Fruit fly (Drosophila melanogaster) whole organism, embryonic: ENCODE measurements around the gene Vm26Ab.
A peak's percentile ranks its signal among the peaks of the same experiment; 100 is the strongest.

Experiments
- Adf1 ChIP-seq: fragments of 200-800 bp; sonication (Bioruptor generic); IDR thresholded peaks from 2 replicates; pipeline ENCODE4 v1.3.6; 2022; ENCODE audit warnings: missing biosample characterization, missing genetic modification characterization
- Aef1 ChIP-seq: fragments of 200-800 bp; sonication (Bioruptor generic); IDR thresholded peaks from 3 replicates; pipeline ENCODE4 v1.3.6; 2022; ENCODE audit warnings: missing biosample characterization, missing genetic modification characterization
- Antp ChIP-seq: fragments of 200-800 bp; sonication (Bioruptor generic); optimal IDR thresholded peaks from 3 replicates; lab custom pipeline; 2016; ENCODE audit warnings: missing biosample characterization, missing genetic modification characterization
- Bdp1 ChIP-seq: fragments of 200-800 bp; sonication (Bioruptor generic); optimal IDR thresholded peaks from 3 replicates; lab custom pipeline; 2016; ENCODE audit warnings: missing biosample characterization, missing genetic modification characterization
- CG16863 ChIP-seq: fragments of 200-800 bp; sonication (Bioruptor generic); optimal IDR thresholded peaks from 3 replicates; lab custom pipeline; 2016; ENCODE audit warnings: missing biosample characterization, missing genetic modification characterization
- CG1832 ChIP-seq: fragments of 200-800 bp; sonication (Bioruptor generic); optimal IDR thresholded peaks from 2 replicates; lab custom pipeline; 2017; ENCODE audit warnings: missing biosample characterization, mild to moderate bottlenecking, missing genetic modification characterization, inconsistent platforms
- CG3163 ChIP-seq: fragments of 200-800 bp; sonication (Bioruptor generic); optimal IDR thresholded peaks from 3 replicates; lab custom pipeline; 2016; ENCODE audit warnings: missing biosample characterization, missing genetic modification characterization
- CG3281 ChIP-seq: fragments of 200-800 bp; sonication (Bioruptor generic); optimal IDR thresholded peaks from 3 replicates; lab custom pipeline; 2017; ENCODE audit warnings: missing biosample characterization, mild to moderate bottlenecking, missing genetic modification characterization
- CG34224 ChIP-seq: fragments of 200-800 bp; sonication (Bioruptor generic); IDR thresholded peaks from 3 replicates; pipeline ENCODE4 v1.3.6; 2022; ENCODE audit warnings: missing biosample characterization, missing genetic modification characterization; ENCODE audit not compliant: partially characterized antibody
- CG42726 ChIP-seq: fragments of 200-800 bp; sonication (Bioruptor generic); IDR thresholded peaks from 2 replicates; pipeline ENCODE4 v1.3.6; 2022; ENCODE audit warnings: missing biosample characterization, missing genetic modification characterization; ENCODE audit not compliant: partially characterized antibody
- CTCF ChIP-seq: fragments of 200-800 bp; sonication (Bioruptor generic); optimal IDR thresholded peaks from 2 replicates; lab custom pipeline; 2017; ENCODE audit warnings: missing biosample characterization, mild to moderate bottlenecking, missing genetic modification characterization, moderate library complexity
- Chrac-16 ChIP-seq: fragments of 200-800 bp; sonication (Bioruptor generic); optimal IDR thresholded peaks from 3 replicates; lab custom pipeline; 2016; ENCODE audit warnings: missing biosample characterization, missing genetic modification characterization
- D ChIP-seq, 2 experiments: fragments of 200-800 bp in 1 of 2; fragments of >200 bp in 1 of 2; sonication (Bioruptor generic) in 1 of 2; optimal IDR thresholded peaks; 2 replicates in 1 of 2; 3 replicates in 1 of 2; lab custom pipeline; 2017; ENCODE audit warnings: mild to moderate bottlenecking in 1 of 2, missing biosample characterization in 1 of 2, missing genetic modification characterization in 1 of 2, missing genetic modification reagents in 1 of 2
- Deaf1 ChIP-seq: fragments of 200-800 bp; optimal IDR thresholded peaks from 3 replicates; lab custom pipeline; 2019; ENCODE audit warnings: missing biosample characterization, mild to moderate bottlenecking, missing genetic modification characterization, moderate library complexity
- E2f2 ChIP-seq: fragments of 200-800 bp; sonication (Bioruptor generic); IDR thresholded peaks from 2 replicates; pipeline ENCODE4 v1.3.6; 2022; ENCODE audit warnings: missing biosample characterization, missing genetic modification characterization
- Fer1 ChIP-seq: fragments of 200-800 bp; sonication (Bioruptor generic); optimal IDR thresholded peaks from 2 replicates; lab custom pipeline; 2017; ENCODE audit warnings: missing biosample characterization, mild to moderate bottlenecking, missing genetic modification characterization
- Fer3 ChIP-seq: fragments of 200-800 bp; sonication (Bioruptor generic); optimal IDR thresholded peaks from 2 replicates; lab custom pipeline; 2018; ENCODE audit warnings: missing biosample characterization, mild to moderate bottlenecking, missing genetic modification characterization, moderate library complexity
- Jarid2 ChIP-seq: fragments of 200-800 bp; sonication (Bioruptor generic); optimal IDR thresholded peaks from 3 replicates; lab custom pipeline; 2017; ENCODE audit warnings: mild to moderate bottlenecking, missing biosample characterization, missing genetic modification reagents, missing genetic modification characterization
- Med ChIP-seq: fragments of 200-800 bp; sonication (Bioruptor generic); peaks from one replicate; lab custom pipeline; 2016; ENCODE audit warnings: missing biosample characterization, missing genetic modification characterization, mild to moderate bottlenecking, inconsistent platforms, moderate library complexity
- Mrtf ChIP-seq: fragments of 200-800 bp; sonication (Bioruptor generic); IDR thresholded peaks from 3 replicates; pipeline ENCODE4 v1.3.6; 2022; ENCODE audit warnings: missing biosample characterization, missing genetic modification characterization
- Pdp1 ChIP-seq, 2 experiments: fragments of 200-800 bp; sonication (Bioruptor generic); optimal IDR thresholded peaks; 3 replicates each; lab custom pipeline; 2016; ENCODE audit warnings: missing biosample characterization in 2 of 2, missing genetic modification characterization in 2 of 2, mild to moderate bottlenecking in 1 of 2, moderate library complexity in 1 of 2
- Rfx ChIP-seq: fragments of 200-800 bp; sonication (Bioruptor generic); IDR thresholded peaks from 2 replicates; pipeline ENCODE4 v1.3.6; 2022; ENCODE audit warnings: missing biosample characterization, missing genetic modification characterization
- Trl ChIP-seq, 3 experiments: fragments of >200 bp in 2 of 3; fragments of 200-800 bp in 1 of 3; sonication (Bioruptor generic) in 1 of 3; optimal IDR thresholded peaks; 2 replicates in 1 of 3; 3 replicates in 2 of 3; lab custom pipeline; 2016 to 2017; ENCODE audit warnings: missing biosample characterization in 1 of 3, missing genetic modification characterization in 1 of 3
- ase ChIP-seq: fragments of 200-800 bp; sonication (Bioruptor generic); IDR thresholded peaks from 3 replicates; pipeline ENCODE4 v1.3.6; 2022; ENCODE audit warnings: missing biosample characterization, missing genetic modification characterization
- br ChIP-seq: fragments of >200 bp; optimal IDR thresholded peaks from 2 replicates; lab custom pipeline; 2017
- caup ChIP-seq: fragments of 200-800 bp; sonication (Bioruptor generic); optimal IDR thresholded peaks from 3 replicates; lab custom pipeline; 2017; ENCODE audit warnings: missing biosample characterization, mild to moderate bottlenecking, missing genetic modification characterization, moderate library complexity; ENCODE audit not compliant: severe bottlenecking
- cg ChIP-seq: fragments of 200-800 bp; sonication (Bioruptor generic); optimal IDR thresholded peaks from 3 replicates; lab custom pipeline; 2019; ENCODE audit warnings: missing biosample characterization, mild to moderate bottlenecking, missing genetic modification characterization, moderate library complexity
- chif ChIP-seq, 2 experiments: fragments of 200-800 bp; sonication (Bioruptor generic); optimal IDR thresholded peaks; 3 replicates each; lab custom pipeline; 2016; ENCODE audit warnings: missing biosample characterization in 2 of 2, missing genetic modification characterization in 2 of 2
- crol ChIP-seq: fragments of 200-800 bp; sonication (Bioruptor generic); IDR thresholded peaks from 2 replicates; pipeline ENCODE4 v1.3.6; 2022; ENCODE audit warnings: missing biosample characterization, missing genetic modification characterization
- fd102C ChIP-seq: fragments of 200-800 bp; sonication (Bioruptor generic); optimal IDR thresholded peaks from 2 replicates; lab custom pipeline; 2018; ENCODE audit warnings: missing biosample characterization, mild to moderate bottlenecking, missing genetic modification characterization, moderate library complexity
- ftz-f1 ChIP-seq: fragments of 200-800 bp; sonication (Bioruptor generic); optimal IDR thresholded peaks from 2 replicates; lab custom pipeline; 2016; ENCODE audit warnings: missing biosample characterization, missing genetic modification characterization
- fu2 ChIP-seq: fragments of 200-800 bp; sonication (Bioruptor generic); optimal IDR thresholded peaks from 2 replicates; lab custom pipeline; 2016; ENCODE audit warnings: missing biosample characterization, missing genetic modification characterization
- insv ChIP-seq, 2 experiments: fragments of 200-800 bp; sonication (Bioruptor generic); optimal IDR thresholded peaks; 3 replicates each; lab custom pipeline; 2016 to 2018; ENCODE audit warnings: missing biosample characterization in 2 of 2, missing genetic modification characterization in 2 of 2
- jumu ChIP-seq: fragments of 200-800 bp; sonication (Bioruptor generic); optimal IDR thresholded peaks from 3 replicates; lab custom pipeline; 2016; ENCODE audit warnings: missing biosample characterization, missing genetic modification characterization
- knrl ChIP-seq: fragments of 200-800 bp; sonication (Bioruptor generic); IDR thresholded peaks from 3 replicates; pipeline ENCODE4 v1.3.6; 2022; ENCODE audit warnings: missing biosample characterization, missing genetic modification characterization; ENCODE audit not compliant: partially characterized antibody
- lola ChIP-seq, 3 experiments: fragments of >200 bp in 2 of 3; fragments of 200-800 bp in 1 of 3; sonication (Bioruptor generic) in 1 of 3; optimal IDR thresholded peaks; 2 replicates each; lab custom pipeline; 2017 to 2019; ENCODE audit warnings: missing biosample characterization in 3 of 3, missing genetic modification characterization in 3 of 3, mild to moderate bottlenecking in 1 of 3, moderate library complexity in 1 of 3
- luna ChIP-seq: fragments of 200-800 bp; sonication (Bioruptor generic); optimal IDR thresholded peaks from 2 replicates; lab custom pipeline; 2016; ENCODE audit warnings: missing biosample characterization, missing genetic modification characterization
- pnt ChIP-seq: fragments of 200-800 bp; sonication (Bioruptor generic); optimal IDR thresholded peaks from 3 replicates; lab custom pipeline; 2016; ENCODE audit warnings: missing biosample characterization, missing genetic modification characterization
- sd ChIP-seq: fragments of 200-800 bp; sonication (Bioruptor generic); optimal IDR thresholded peaks from 3 replicates; lab custom pipeline; 2018; ENCODE audit warnings: missing biosample characterization, mild to moderate bottlenecking, missing genetic modification characterization, moderate library complexity
- seq ChIP-seq: fragments of 200-800 bp; sonication (Bioruptor generic); IDR thresholded peaks from 2 replicates; pipeline ENCODE4 v1.3.6; 2022; ENCODE audit warnings: missing biosample characterization, missing genetic modification characterization
- slp2 ChIP-seq: fragments of 200-800 bp; sonication (Bioruptor generic); optimal IDR thresholded peaks from 2 replicates; lab custom pipeline; 2016; ENCODE audit warnings: missing biosample characterization, missing genetic modification characterization
- so ChIP-seq: fragments of 200-800 bp; sonication (Bioruptor generic); IDR thresholded peaks from 3 replicates; pipeline ENCODE4 v1.3.6; 2022; ENCODE audit warnings: missing biosample characterization, missing genetic modification characterization
- tgo ChIP-seq: fragments of 200-800 bp; sonication (Bioruptor generic); IDR thresholded peaks from 3 replicates; pipeline ENCODE4 v1.3.6; 2022; ENCODE audit warnings: missing biosample characterization, missing genetic modification characterization
- tll ChIP-seq, 2 experiments: fragments of 200-800 bp in 1 of 2; fragments of >200 bp in 1 of 2; sonication (Bioruptor generic) in 1 of 2; optimal IDR thresholded peaks; 2 replicates each; lab custom pipeline; 2017 to 2019; ENCODE audit warnings: missing biosample characterization in 2 of 2, missing genetic modification characterization in 2 of 2, mild to moderate bottlenecking in 1 of 2, moderate library complexity in 1 of 2
- tx ChIP-seq: fragments of 200-800 bp; sonication (Bioruptor generic); optimal IDR thresholded peaks from 2 replicates; lab custom pipeline; 2016; ENCODE audit warnings: missing biosample characterization, missing genetic modification characterization
- vvl ChIP-seq: fragments of 200-800 bp; sonication (Bioruptor generic); IDR thresholded peaks from 2 replicates; pipeline ENCODE4 v1.3.6; 2022; ENCODE audit warnings: missing biosample characterization, missing genetic modification characterization
- wdn ChIP-seq: fragments of 200-800 bp; sonication (Bioruptor generic); IDR thresholded peaks from 2 replicates; pipeline ENCODE4 v1.3.6; 2022; ENCODE audit warnings: missing biosample characterization, missing genetic modification characterization
- zen ChIP-seq: fragments of 200-800 bp; sonication (Bioruptor generic); optimal IDR thresholded peaks from 3 replicates; lab custom pipeline; 2018; ENCODE audit warnings: missing biosample characterization, mild to moderate bottlenecking, missing genetic modification characterization, moderate library complexity

The Vm26Ab gene

dm6 chr2L:5956706-5957105 is at the start of gene Vm26Ab, which contains the start of gene CG13998:
TSS of gene Vm26Ab (plus strand) at chr2L:5957004.
TSS of gene CG13998 (minus strand) at chr2L:5956819.
- no peak for TF ChIP-seq sd (tag; lab: Kevin White, UChicago)
- no peak for TF ChIP-seq br
- no peak for TF ChIP-seq slp2 (GFP tag; lab: Kevin White, UChicago)
- TF ChIP-seq fu2 (GFP tag; lab: Kevin White, UChicago) = no peak
- no peak for TF ChIP-seq Bdp1 (GFP tag; lab: Kevin White, UChicago)
- TF ChIP-seq wdn (GFP tag; lab: Robert Waterston, UW) = no peak
- TF ChIP-seq CTCF = no peak
- no peak for TF ChIP-seq zen (tag; lab: Kevin White, UChicago)
- peak; percentile 26 for TF ChIP-seq Med (GFP tag; lab: Kevin White, UChicago)
- TF ChIP-seq vvl = no peak
- TF ChIP-seq tgo (GFP tag; lab: Robert Waterston, UW) = no peak
- no peak for TF ChIP-seq D (optimal IDR thresholded peaks at IDR 0.05; lab: Kevin White, UChicago)
- no peak for TF ChIP-seq D (GFP tag; optimal IDR thresholded peaks at IDR 0.05; lab: Kevin White, UChicago)
- no peak for TF ChIP-seq Rfx
- no peak for TF ChIP-seq Aef1 (GFP tag; lab: Robert Waterston, UW)
- no peak for TF ChIP-seq CG3163 (GFP tag; lab: Kevin White, UChicago)
- no peak for TF ChIP-seq chif (GFP tag; optimal IDR thresholded peaks at IDR 0.05; lab: Kevin White, UChicago)
- TF ChIP-seq Mrtf = 0 out of 3 replicates have a peak, but pooled peaks have one; percentile 9

dm6 chr2L:5910189-5910588 is 46.6 kb upstream of the Vm26Ab start, which contains the start of gene CG14000:
TSS of gene CG14000 (minus strand) at chr2L:5910289.
- no peak for TF ChIP-seq tgo (GFP tag; lab: Robert Waterston, UW)
- TF ChIP-seq lola (GFP tag; optimal IDR thresholded peaks at IDR 0.05; lab: Kevin White, UChicago) = no peak
- TF ChIP-seq ase (GFP tag; lab: Robert Waterston, UW) = no peak
- TF ChIP-seq ftz-f1 (GFP tag; lab: Kevin White, UChicago) = no peak
- TF ChIP-seq luna (GFP tag; lab: Kevin White, UChicago) = no peak
- TF ChIP-seq Chrac-16 = no peak
- no peak for TF ChIP-seq tx (GFP tag; lab: Kevin White, UChicago)
- TF ChIP-seq Bdp1 (GFP tag; lab: Kevin White, UChicago) = no peak
- no peak for TF ChIP-seq tll (GFP tag; optimal IDR thresholded peaks at IDR 0.05; lab: Kevin White, UChicago)
- no peak for TF ChIP-seq Pdp1 (GFP tag; optimal IDR thresholded peaks at IDR 0.05; lab: Kevin White, UChicago)
- no peak for TF ChIP-seq Fer1 (GFP tag; lab: Kevin White, UChicago)
- no peak for TF ChIP-seq CG1832 (GFP tag; lab: Kevin White, UChicago)
- TF ChIP-seq seq (GFP tag; lab: Robert Waterston, UW) = no peak
- TF ChIP-seq CG16863 (GFP tag; lab: Kevin White, UChicago) = no peak
- TF ChIP-seq insv (GFP tag; optimal IDR thresholded peaks at IDR 0.05; lab: Kevin White, UChicago) = no peak
- TF ChIP-seq E2f2 (GFP tag; lab: Robert Waterston, UW) = no peak
- no peak for TF ChIP-seq CG34224 (GFP tag; lab: Robert Waterston, UW)
- no peak for TF ChIP-seq Fer3 (tag; lab: Kevin White, UChicago)

dm6 chr2L:5923603-5924138 is 33.1 kb upstream of the Vm26Ab start, which contains the start of gene CG9016:
TSS of gene CG9016 (minus strand) at chr2L:5923653.
- TF ChIP-seq knrl (0 out of 3 replicates have a peak, but pooled peaks have one; percentile 24), Deaf1 (tag; lab: Kevin White, UChicago) (peak; percentile 83), Jarid2 (GFP tag; lab: Kevin White, UChicago) (peak; percentile 25), fd102C (GFP tag; lab: Kevin White, UChicago) (no peak), Trl (optimal IDR thresholded peaks at IDR 0.05; lab: Kevin White, UChicago) (peak in 1 of 2 experiments; percentile 9), Trl (GFP tag; optimal IDR thresholded peaks at IDR 0.05; lab: Kevin White, UChicago) (no peak), Antp (GFP tag; lab: Kevin White, UChicago) (no peak), crol (peak; percentile 89), caup (no peak), CG42726 (GFP tag; lab: Robert Waterston, UW) (peak; percentile 33; the same call in 1 of the 2 replicates), Adf1 (GFP tag; lab: Robert Waterston, UW) (peak; percentile 80), so (0 out of 3 replicates have a peak, but pooled peaks have one; percentile 17), CG3281 (GFP tag; lab: Kevin White, UChicago) (no peak), cg (GFP tag; lab: Kevin White, UChicago) (peak; percentile 73), pnt (GFP tag; lab: Kevin White, UChicago) (no peak), jumu (GFP tag; lab: Kevin White, UChicago) (no peak)
